Fruit fly (Drosophila melanogaster) Kc167 (cell line): Measurements from ENCODE around the gene CG11050.

ENCODE experiments used
- Myc ChIP-seq: fragments of >200 bp; optimal IDR thresholded peaks from 2 replicates; lab custom pipeline; 2017; ENCODE audit warnings: missing external identifiers
- Sin3A ChIP-seq: fragments of >200 bp; optimal IDR thresholded peaks from 2 replicates; lab custom pipeline; 2018; ENCODE audit warnings: missing external identifiers
- h ChIP-seq: fragments of >200 bp; optimal IDR thresholded peaks from 3 replicates; lab custom pipeline; 2018; ENCODE audit warnings: missing external identifiers
- insv ChIP-seq: fragments of >200 bp; optimal IDR thresholded peaks from 3 replicates; lab custom pipeline; 2018; ENCODE audit warnings: missing external identifiers
- psq ChIP-seq: fragments of >200 bp; optimal IDR thresholded peaks from 2 replicates; lab custom pipeline; 2017; ENCODE audit warnings: missing external identifiers
- ttk ChIP-seq: sonication (Bioruptor generic); optimal IDR thresholded peaks from 2 replicates; lab custom pipeline; 2017; ENCODE audit warnings: missing external identifiers

DNA sequence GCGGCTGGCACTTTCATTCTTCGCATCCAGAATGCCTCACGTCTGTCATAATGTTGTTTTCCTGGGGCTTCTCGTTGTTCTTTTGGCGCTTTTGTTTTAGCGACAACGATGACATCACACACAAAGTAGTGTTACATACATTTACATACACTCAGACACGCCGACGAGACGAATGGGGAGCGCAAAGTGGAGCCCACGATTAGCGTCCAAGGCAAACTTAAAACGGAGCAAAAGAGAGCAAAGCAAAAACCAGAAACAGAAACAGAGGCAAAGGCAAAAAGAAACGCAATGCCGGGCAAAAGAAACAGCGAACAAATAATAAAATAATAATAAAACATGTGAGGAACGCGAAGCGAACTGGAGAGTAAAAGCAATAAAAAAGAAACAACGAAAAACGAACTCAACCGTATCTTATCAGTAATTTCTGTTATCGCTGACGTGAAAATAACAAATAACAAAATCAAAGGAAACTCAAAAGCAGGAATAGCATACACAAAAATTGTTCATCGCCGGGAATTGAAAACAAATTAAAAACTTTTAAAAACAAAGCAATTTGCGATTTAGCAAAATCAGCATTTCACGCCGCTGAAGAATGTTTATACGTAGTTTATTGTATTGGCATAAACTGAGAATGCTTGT lies 33.7 kb downstream of the CG11050 start:
- TF ChIP-seq h (lab: Kevin White, UChicago) (no peak), psq (lab: Kevin White, UChicago) (no peak), insv (lab: Kevin White, UChicago) (no peak), Sin3A (lab: Kevin White, UChicago) (no peak), ttk (no peak), Myc (lab: Kevin White, UChicago) (no peak)
